Worm (Caenorhabditis elegans): ENCODE measurements around the gene plk-3.

- TF ChIP-seq flt-1 (GFP tag; IDR thresholded peaks at IDR 0.05) (no peak), ref-1 (GFP tag; conservative IDR thresholded peaks at IDR 0.05) (no peak), ztf-29 (GFP tag; IDR thresholded peaks at IDR 0.05) (no peak), klf-2 (GFP tag; conservative IDR thresholded peaks at IDR 0.05) (no peak), ztf-23 (GFP tag; IDR thresholded peaks at IDR 0.05) (no peak), T22C8.4 (GFP tag; IDR thresholded peaks at IDR 0.05) (no peak), tab-1 (GFP tag; IDR thresholded peaks at IDR 0.05) (no peak), med-1 (GFP tag; optimal IDR thresholded peaks at IDR 0.05; ENCODE audit: insufficient read depth) (no peak)
Measured at ce11 chrIV:7456225-7456624, 16.8 kb downstream of the plk-3 start, which contains the start of gene F13B6.1.
